Worm (Caenorhabditis elegans) whole organism, late embryonic: ENCODE results near the gene sqt-2.
A peak's percentile ranks its signal among the peaks of the same experiment; 100 is the strongest.

Experiments used
- C38D4.7 ChIP-seq: fragments of 200-800 bp; sonication (Bioruptor generic); optimal IDR thresholded peaks from 2 replicates; lab custom pipeline; 2018; ENCODE audit warnings: mild to moderate bottlenecking, missing genetic modification characterization, moderate library complexity, missing compliant biosample characterization
- F13H6.1 ChIP-seq: sonication (generic microtip); optimal IDR thresholded peaks from 2 replicates; lab custom pipeline; 2016; ENCODE audit warnings: missing genetic modification characterization, missing compliant biosample characterization
- K02D7.2 ChIP-seq: sonication (generic microtip); optimal IDR thresholded peaks from 2 replicates; lab custom pipeline; 2017; ENCODE audit warnings: mild to moderate bottlenecking, missing genetic modification characterization, missing compliant biosample characterization
- K09A11.1 ChIP-seq: sonication (generic microtip); optimal IDR thresholded peaks from 2 replicates; lab custom pipeline; 2017; ENCODE audit warnings: antibody characterized with exemption, mild to moderate bottlenecking, missing genetic modification characterization, missing compliant biosample characterization; ENCODE audit not compliant: insufficient read depth
- T23F11.4 ChIP-seq: fragments of 200-800 bp; sonication (Bioruptor generic); optimal IDR thresholded peaks from 2 replicates; lab custom pipeline; 2018; ENCODE audit warnings: mild to moderate bottlenecking, missing genetic modification characterization, missing compliant biosample characterization
- ahr-1 ChIP-seq: sonication (generic microtip); optimal IDR thresholded peaks from 2 replicates; lab custom pipeline; 2016; ENCODE audit warnings: missing genetic modification characterization, missing compliant biosample characterization
- ceh-14 ChIP-seq: sonication (generic microtip); optimal IDR thresholded peaks from 2 replicates; lab custom pipeline; 2016; ENCODE audit warnings: missing genotype, missing genetic modification characterization, missing compliant biosample characterization
- ceh-18 ChIP-seq: sonication (generic microtip); optimal IDR thresholded peaks from 2 replicates; lab custom pipeline; 2016; ENCODE audit warnings: missing genetic modification characterization, missing compliant biosample characterization
- ceh-19 ChIP-seq: fragments of 200-800 bp; sonication (Bioruptor generic); optimal IDR thresholded peaks from 2 replicates; lab custom pipeline; 2018; ENCODE audit warnings: mild to moderate bottlenecking, missing genetic modification characterization, missing compliant biosample characterization
- ceh-2 ChIP-seq: sonication (generic microtip); optimal IDR thresholded peaks from 2 replicates; lab custom pipeline; 2016; ENCODE audit warnings: missing genotype, missing genetic modification characterization, missing compliant biosample characterization
- ceh-24 ChIP-seq: sonication (generic microtip); optimal IDR thresholded peaks from 2 replicates; lab custom pipeline; 2016; ENCODE audit warnings: mild to moderate bottlenecking, missing genetic modification characterization, missing compliant biosample characterization
- ceh-30 ChIP-seq: fragments of 150-350 bp; optimal IDR thresholded peaks from 2 replicates; lab custom pipeline; 2014; ENCODE audit warnings: missing biosample characterization, missing genetic modification characterization
- ceh-45 ChIP-seq: fragments of 200-800 bp; sonication (Bioruptor generic); IDR thresholded peaks from 2 replicates; pipeline ENCODE4 v1.3.6; 2022; ENCODE audit warnings: missing genetic modification reagents, missing genetic modification characterization, missing compliant biosample characterization
- ceh-48 ChIP-seq: sonication (generic microtip); optimal IDR thresholded peaks from 2 replicates; lab custom pipeline; 2016; ENCODE audit warnings: missing genetic modification characterization, inconsistent platforms, missing compliant biosample characterization
- ceh-6 ChIP-seq: fragments of 200-800 bp; sonication (Bioruptor generic); optimal IDR thresholded peaks from 2 replicates; lab custom pipeline; 2018; ENCODE audit warnings: mild to moderate bottlenecking, missing genetic modification characterization, missing compliant biosample characterization
- ceh-9 ChIP-seq: sonication (generic microtip); optimal IDR thresholded peaks from 2 replicates; lab custom pipeline; 2016; ENCODE audit warnings: mild to moderate bottlenecking, missing genetic modification characterization, inconsistent platforms, missing compliant biosample characterization
- che-1 ChIP-seq: sonication (generic microtip); optimal IDR thresholded peaks from 2 replicates; lab custom pipeline; 2016; ENCODE audit warnings: mild to moderate bottlenecking, missing genetic modification characterization, missing compliant biosample characterization
- dmd-4 ChIP-seq: sonication (generic microtip); optimal IDR thresholded peaks from 2 replicates; lab custom pipeline; 2016; ENCODE audit warnings: borderline replicate concordance, missing genetic modification characterization, missing compliant biosample characterization
- dve-1 ChIP-seq: sonication (generic microtip); optimal IDR thresholded peaks from 2 replicates; lab custom pipeline; 2017; ENCODE audit warnings: antibody characterized with exemption, mild to moderate bottlenecking, missing genetic modification characterization, missing compliant biosample characterization
- elt-2 ChIP-seq: sonication (generic microtip); optimal IDR thresholded peaks from 2 replicates; lab custom pipeline; 2016; ENCODE audit warnings: missing genetic modification reagents, missing genetic modification characterization, missing compliant biosample characterization
- elt-4 ChIP-seq: sonication (generic microtip); optimal IDR thresholded peaks from 2 replicates; lab custom pipeline; 2016; ENCODE audit warnings: missing genetic modification characterization, missing compliant biosample characterization
- ets-4 ChIP-seq: sonication (generic microtip); optimal IDR thresholded peaks from 2 replicates; lab custom pipeline; 2016; ENCODE audit warnings: missing genetic modification characterization, missing compliant biosample characterization
- eyg-1 ChIP-seq: sonication (generic microtip); optimal IDR thresholded peaks from 2 replicates; lab custom pipeline; 2016; ENCODE audit warnings: missing genotype, missing genetic modification characterization, missing compliant biosample characterization
- fax-1 ChIP-seq: sonication (generic microtip); optimal IDR thresholded peaks from 2 replicates; lab custom pipeline; 2016; ENCODE audit warnings: missing genotype, missing genetic modification characterization, missing compliant biosample characterization
- fkh-6 ChIP-seq: sonication (generic microtip); optimal IDR thresholded peaks from 2 replicates; lab custom pipeline; 2016; ENCODE audit warnings: missing genetic modification characterization, missing compliant biosample characterization
- hlh-30 ChIP-seq: sonication (generic microtip); optimal IDR thresholded peaks from 2 replicates; lab custom pipeline; 2017; ENCODE audit warnings: antibody characterized with exemption, missing genetic modification characterization, missing compliant biosample characterization; ENCODE audit not compliant: insufficient read depth
- hlh-6 ChIP-seq: sonication (generic microtip); optimal IDR thresholded peaks from 2 replicates; lab custom pipeline; 2016; ENCODE audit warnings: missing genotype, missing genetic modification characterization, missing compliant biosample characterization
- hlh-8 ChIP-seq: sonication (generic microtip); optimal IDR thresholded peaks from 2 replicates; lab custom pipeline; 2016; ENCODE audit warnings: missing genotype, missing genetic modification characterization, missing compliant biosample characterization
- nfya-1 ChIP-seq: sonication (generic microtip); optimal IDR thresholded peaks from 2 replicates; lab custom pipeline; 2017; ENCODE audit warnings: missing genetic modification characterization, mild to moderate bottlenecking, missing compliant biosample characterization, antibody characterized with exemption, moderate library complexity
- nhr-232 ChIP-seq: sonication (generic microtip); optimal IDR thresholded peaks from 2 replicates; lab custom pipeline; 2016; ENCODE audit warnings: missing genetic modification characterization, missing compliant biosample characterization
- pat-9 ChIP-seq: fragments of 200-800 bp; sonication (Bioruptor generic); optimal IDR thresholded peaks from 2 replicates; lab custom pipeline; 2018; ENCODE audit warnings: mild to moderate bottlenecking, missing genetic modification characterization, moderate library complexity, missing compliant biosample characterization
- pax-1 ChIP-seq: fragments of 150-350 bp; optimal IDR thresholded peaks from 2 replicates; lab custom pipeline; 2014; ENCODE audit warnings: missing biosample characterization, missing genetic modification characterization
- pha-4 ChIP-seq: fragments of 150-350 bp; optimal IDR thresholded peaks from 2 replicates; lab custom pipeline; 2018; ENCODE audit warnings: missing biosample characterization, missing genetic modification reagents, missing genetic modification characterization
- pqm-1 ChIP-seq: sonication (generic microtip); optimal IDR thresholded peaks from 2 replicates; lab custom pipeline; 2016; ENCODE audit warnings: missing genetic modification characterization, missing compliant biosample characterization
- pros-1 ChIP-seq: fragments of 150-350 bp; optimal IDR thresholded peaks from 2 replicates; lab custom pipeline; 2014; ENCODE audit warnings: missing biosample characterization, missing genetic modification reagents, missing genetic modification characterization
- rnt-1 ChIP-seq: sonication (generic microtip); optimal IDR thresholded peaks from 2 replicates; lab custom pipeline; 2016; ENCODE audit warnings: missing genetic modification characterization, missing compliant biosample characterization
- sdc-2 ChIP-seq: sonication (generic microtip); optimal IDR thresholded peaks from 2 replicates; lab custom pipeline; 2016; ENCODE audit warnings: missing genotype, missing genetic modification characterization, missing compliant biosample characterization
- sox-2 ChIP-seq: fragments of 200-800 bp; sonication (Bioruptor generic); IDR thresholded peaks from 2 replicates; pipeline ENCODE4 v1.3.6; 2022; ENCODE audit warnings: missing genetic modification reagents, missing genetic modification characterization, missing compliant biosample characterization
- syd-9 ChIP-seq: sonication (generic microtip); optimal IDR thresholded peaks from 2 replicates; lab custom pipeline; 2016; ENCODE audit warnings: mild to moderate bottlenecking, missing genetic modification characterization, moderate library complexity, missing compliant biosample characterization
- tbx-2 ChIP-seq: sonication (generic microtip); optimal IDR thresholded peaks from 2 replicates; lab custom pipeline; 2016; ENCODE audit warnings: missing genetic modification characterization, missing compliant biosample characterization
- ttx-3 ChIP-seq: sonication (generic microtip); optimal IDR thresholded peaks from 2 replicates; lab custom pipeline; 2016; ENCODE audit warnings: missing genetic modification reagents, missing genetic modification characterization, missing compliant biosample characterization
- unc-55 ChIP-seq: sonication (generic microtip); optimal IDR thresholded peaks from 2 replicates; lab custom pipeline; 2017; ENCODE audit warnings: missing biosample characterization, missing genetic modification reagents, missing genetic modification characterization
- unc-86 ChIP-seq: sonication (generic microtip); optimal IDR thresholded peaks from 2 replicates; lab custom pipeline; 2016; ENCODE audit warnings: missing genetic modification characterization, missing compliant biosample characterization
- ztf-16 ChIP-seq: sonication (generic microtip); optimal IDR thresholded peaks from 2 replicates; lab custom pipeline; 2017; ENCODE audit warnings: missing genetic modification characterization, missing compliant biosample characterization

Gene sqt-2

DNA sequence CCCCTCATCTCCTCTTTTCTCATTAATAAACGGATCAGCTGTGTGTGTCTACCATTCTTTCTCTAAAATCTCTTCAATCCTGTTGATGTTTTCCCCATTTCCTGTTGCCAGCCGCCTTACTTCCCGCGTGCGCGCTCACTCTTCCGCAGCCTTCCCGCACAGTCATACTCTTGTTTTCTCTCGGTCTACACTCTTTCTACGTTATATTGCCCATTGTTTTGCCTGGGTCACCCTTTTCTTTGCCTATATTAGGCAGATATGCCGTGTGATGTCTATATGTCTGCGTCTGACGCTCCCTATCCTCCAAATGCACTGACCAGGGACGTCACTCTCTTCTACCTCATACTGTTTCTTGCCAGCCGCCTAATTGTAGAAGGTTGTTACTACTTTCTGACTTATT, 43.2 kb downstream of the sqt-2 start (continued):
- TF ChIP-seq elt-4 (tag; lab: Kevin White, UChicago) (no peak), nhr-232 (no peak), sdc-2 (tag; lab: Kevin White, UChicago) (peak; percentile 38), F13H6.1 (tag; lab: Kevin White, UChicago) (no peak), elt-2 (tag; lab: Kevin White, UChicago) (peak; percentile 39), hlh-8 (tag; lab: Kevin White, UChicago) (peak; percentile 76), T23F11.4 (GFP tag; lab: Kevin White, UChicago) (no peak), syd-9 (tag; lab: Kevin White, UChicago) (peak; percentile 17), che-1 (no peak), ceh-6 (GFP tag; lab: Kevin White, UChicago) (no peak), hlh-30 (tag; lab: Kevin White, UChicago) (peak; percentile 84), ttx-3 (tag; lab: Kevin White, UChicago) (no peak), tbx-2 (tag; lab: Kevin White, UChicago) (peak; percentile 84), ceh-19 (no peak), ceh-30 (tag; lab: Kevin White, UChicago) (peak; percentile 63), ets-4 (peak; percentile 75), ztf-16 (tag; lab: Kevin White, UChicago) (no peak), fax-1 (tag; lab: Kevin White, UChicago) (no peak), C38D4.7 (no peak), ceh-2 (peak; percentile 64), K09A11.1 (tag; lab: Kevin White, UChicago) (no peak), eyg-1 (tag; lab: Kevin White, UChicago) (peak; percentile 84)
- TF ChIP-seq, all 69 proteins: peak for 27

DNA sequence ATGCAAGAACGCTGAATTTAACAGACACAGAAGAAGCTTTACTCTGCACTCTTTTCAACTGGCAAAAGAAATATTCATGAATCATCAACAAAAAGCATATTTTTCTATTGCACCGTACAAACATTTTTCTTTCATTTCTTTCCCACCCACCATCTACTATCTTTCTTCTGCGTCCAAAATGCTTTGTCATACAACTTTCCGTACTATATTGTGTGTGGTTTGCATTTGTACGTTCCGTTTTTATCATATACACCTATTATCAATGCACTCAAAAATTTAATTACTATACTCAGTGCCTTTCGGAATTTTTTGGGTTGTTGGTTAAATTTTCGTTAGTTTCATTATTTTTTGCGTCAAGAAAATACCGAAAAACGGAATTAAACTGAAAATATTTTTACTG, 44.5 kb downstream of the sqt-2 start:
- TF ChIP-seq ceh-14 (tag; lab: Kevin White, UChicago) = no peak
- TF ChIP-seq rnt-1 (tag; lab: Kevin White, UChicago) = no peak
- no peak for TF ChIP-seq pha-4 (tag; lab: Kevin White, UChicago)
- TF ChIP-seq pat-9 = no peak
- TF ChIP-seq nfya-1 (tag; lab: Kevin White, UChicago) = no peak
- TF ChIP-seq dmd-4 = no peak
- TF ChIP-seq ceh-45 (GFP tag; lab: Robert Waterston, UW) = no peak
- TF ChIP-seq hlh-6 (tag; lab: Kevin White, UChicago) = no peak
- no peak for TF ChIP-seq ceh-6 (GFP tag; lab: Kevin White, UChicago)
- TF ChIP-seq syd-9 (tag; lab: Kevin White, UChicago) = no peak
- TF ChIP-seq, all 69 proteins: peak for 0

- TF ChIP-seq ceh-24 (no peak), ceh-18 (tag; lab: Kevin White, UChicago) (no peak), pax-1 (tag; lab: Kevin White, UChicago) (no peak), dve-1 (tag; lab: Kevin White, UChicago) (no peak), hlh-30 (tag; lab: Kevin White, UChicago) (no peak), unc-86 (tag; lab: Kevin White, UChicago) (no peak), rnt-1 (tag; lab: Kevin White, UChicago) (no peak), elt-2 (tag; lab: Kevin White, UChicago) (no peak), unc-55 (GFP tag; lab: Kevin White, UChicago) (no peak), C38D4.7 (no peak), syd-9 (tag; lab: Kevin White, UChicago) (no peak), pqm-1 (no peak)
Measured at ce11 chrII:68757-69156, 45.6 kb downstream of the sqt-2 start.

DNA sequence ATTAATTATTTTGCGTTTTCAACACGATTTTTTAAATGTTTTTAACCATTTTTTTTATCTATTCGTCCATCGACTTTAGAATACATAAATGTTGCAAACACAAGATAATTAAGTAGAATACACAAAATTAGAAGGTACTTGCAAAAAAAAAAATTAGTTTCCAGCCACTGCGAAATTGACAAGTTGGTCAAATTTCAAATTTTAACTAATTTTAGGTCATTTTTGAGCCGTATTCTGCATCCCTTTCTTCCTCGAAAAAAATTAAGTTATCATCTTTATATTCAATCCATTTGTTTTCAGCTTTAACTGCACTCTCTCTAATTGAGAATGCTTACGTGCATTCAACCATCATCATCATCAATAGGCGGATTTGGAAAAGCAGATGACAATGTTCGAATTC, 46.2 kb downstream of the sqt-2 start, which contains the start of gene egl-26:
Gene egl-26, plus strand, starts transcription at position 301 of the 400 bp plus-strand sequence.
- no peak for TF ChIP-seq dmd-4
- no peak for TF ChIP-seq unc-55 (GFP tag; lab: Kevin White, UChicago)
- no peak for TF ChIP-seq fax-1 (tag; lab: Kevin White, UChicago)
- TF ChIP-seq ceh-48 (tag; lab: Kevin White, UChicago) = no peak
- no peak for TF ChIP-seq pros-1 (tag; lab: Kevin White, UChicago)
- TF ChIP-seq sdc-2 (tag; lab: Kevin White, UChicago) = no peak
- no peak for TF ChIP-seq sox-2 (GFP tag; lab: Robert Waterston, UW)
- no peak for TF ChIP-seq ceh-9 (tag; lab: Kevin White, UChicago)
- TF ChIP-seq K02D7.2 (tag; lab: Kevin White, UChicago) = no peak
- TF ChIP-seq ets-4 = no peak
- TF ChIP-seq ceh-45 (GFP tag; lab: Robert Waterston, UW) = no peak
- no peak for TF ChIP-seq ahr-1 (tag; lab: Kevin White, UChicago)
- TF ChIP-seq T23F11.4 (GFP tag; lab: Kevin White, UChicago) = no peak
- TF ChIP-seq fkh-6 (tag; lab: Kevin White, UChicago) = no peak
